Worm (Caenorhabditis elegans): ENCODE data around the gene F56H9.9.

Gene F56H9.9

ce11 chrV:12576495-12576947, 47.8 kb downstream of the F56H9.9 start, which contains the start of gene grl-23:
Gene grl-23 (minus strand): TSS chrV:12576897.
- TF ChIP-seq ztf-4 (tag; optimal IDR thresholded peaks at IDR 0.05) (no peak), nhr-12 (tag; optimal IDR thresholded peaks at IDR 0.05) (no peak), unc-62 (GFP tag; optimal IDR thresholded peaks at IDR 0.05) (no peak)

DNA sequence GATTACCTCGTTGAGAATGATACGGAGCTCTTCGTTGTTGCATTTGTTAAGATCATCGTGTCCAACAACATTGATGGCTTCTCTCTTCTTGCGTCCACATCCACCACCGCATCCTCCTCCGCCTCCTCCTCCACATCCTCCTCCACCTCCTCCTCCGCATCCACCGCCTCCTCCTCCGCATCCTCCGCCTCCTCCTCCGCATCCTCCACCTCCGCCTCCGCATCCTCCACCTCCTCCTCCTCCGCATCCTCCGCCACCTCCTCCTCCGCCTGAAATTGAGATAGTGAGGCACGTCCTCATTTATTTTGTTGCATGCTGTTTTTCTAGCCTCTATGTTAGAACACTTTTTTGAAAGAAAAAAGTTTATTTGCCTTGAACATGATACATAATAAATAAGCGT, 48.4 kb downstream of the F56H9.9 start:
- TF ChIP-seq unc-39 (tag; optimal IDR thresholded peaks at IDR 0.05) (no peak), lin-15B (tag; optimal IDR thresholded peaks at IDR 0.05) (no peak), ceh-9 (tag; optimal IDR thresholded peaks at IDR 0.05) (no peak), elt-1 (tag; optimal IDR thresholded peaks at IDR 0.05) (no peak), jun-1 (tag; optimal IDR thresholded peaks at IDR 0.05) (no peak), R02D3.7 (tag; optimal IDR thresholded peaks at IDR 0.05) (no peak), nhr-25 (tag; optimal IDR thresholded peaks at IDR 0.05) (no peak), lin-39 (tag; optimal IDR thresholded peaks at IDR 0.05) (no peak), nhr-12 (tag; optimal IDR thresholded peaks at IDR 0.05) (no peak), ZK546.5 (tag; optimal IDR thresholded peaks at IDR 0.05) (no peak), skn-1 (tag; optimal IDR thresholded peaks at IDR 0.05) (no peak), pqm-1 (tag; optimal IDR thresholded peaks at IDR 0.05) (no peak)

Data from whole organism, L3 larva.